Worm (Caenorhabditis elegans): ENCODE data around the gene kcnl-4.

DNA sequence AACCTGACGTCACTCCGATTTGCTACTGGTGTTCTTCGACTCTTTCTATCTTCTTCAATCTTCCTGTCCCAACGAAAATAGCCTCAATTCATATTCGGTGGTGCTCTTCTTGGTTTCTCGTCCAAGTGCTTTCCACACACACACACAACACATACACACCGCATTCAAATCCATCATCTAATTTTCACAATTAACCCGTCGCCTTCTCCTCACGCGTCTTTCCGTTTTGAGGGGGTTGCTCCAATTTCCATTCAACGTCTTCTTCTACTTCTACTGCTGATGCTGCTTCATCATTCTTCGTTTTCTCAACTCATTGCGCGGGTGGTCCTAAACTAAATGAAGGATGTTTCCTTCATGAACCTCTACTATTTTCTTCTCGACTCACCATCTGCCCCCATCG lies 39.8 kb upstream of the kcnl-4 start:
- TF ChIP-seq unc-62 (GFP tag; optimal IDR thresholded peaks at IDR 0.05) (no peak), nhr-76 (tag; optimal IDR thresholded peaks at IDR 0.05) (no peak), ama-1 (optimal IDR thresholded peaks at IDR 0.05) (no peak), hmg-11 (tag; optimal IDR thresholded peaks at IDR 0.05) (no peak), egl-5 (tag; optimal IDR thresholded peaks at IDR 0.05) (no peak), fkh-10 (GFP tag; optimal IDR thresholded peaks at IDR 0.05) (no peak)

All from whole organism, L3 larva.